Fruit fly (Drosophila melanogaster) whole organism, prepupa: ENCODE measurements around the gene brv2.
A peak's percentile ranks its signal among the peaks of the same experiment; 100 is the strongest.

ENCODE experiments used
- CG10631 ChIP-seq: fragments of 200-800 bp; sonication (Bioruptor generic); optimal IDR thresholded peaks from 2 replicates; lab custom pipeline; 2016; ENCODE audit warnings: missing biosample characterization, missing genetic modification characterization
- CG11294 ChIP-seq: fragments of 200-800 bp; sonication (Bioruptor generic); IDR thresholded peaks from 2 replicates; pipeline ENCODE4 v1.3.6; 2022; ENCODE audit warnings: missing biosample characterization, missing genetic modification characterization
- CG11762 ChIP-seq: fragments of 200-800 bp; sonication (Bioruptor generic); optimal IDR thresholded peaks from 3 replicates; lab custom pipeline; 2016; ENCODE audit warnings: missing biosample characterization, missing genetic modification characterization; ENCODE audit not compliant: insufficient read depth
- CG15336 ChIP-seq: fragments of 200-800 bp; sonication (Bioruptor generic); IDR thresholded peaks from 2 replicates; pipeline ENCODE4 v1.3.6; 2022; ENCODE audit warnings: missing biosample characterization, missing genetic modification characterization
- CG3032 ChIP-seq: fragments of 200-800 bp; optimal IDR thresholded peaks from 2 replicates; lab custom pipeline; 2019; ENCODE audit warnings: missing biosample characterization, mild to moderate bottlenecking, missing genetic modification characterization, moderate library complexity
- CG31627 ChIP-seq: fragments of 200-800 bp; sonication (Bioruptor generic); optimal IDR thresholded peaks from 3 replicates; lab custom pipeline; 2016; ENCODE audit warnings: missing biosample characterization, missing genetic modification characterization
- CG32006 ChIP-seq: fragments of 200-800 bp; sonication (Bioruptor generic); optimal IDR thresholded peaks from 3 replicates; lab custom pipeline; 2017; ENCODE audit warnings: missing biosample characterization, mild to moderate bottlenecking, missing genetic modification characterization
- CG34406 ChIP-seq: fragments of 200-800 bp; sonication (Bioruptor generic); optimal IDR thresholded peaks from 3 replicates; lab custom pipeline; 2016; ENCODE audit warnings: missing biosample characterization, missing genetic modification characterization
- CG6163 ChIP-seq: fragments of 200-800 bp; sonication (Bioruptor generic); IDR thresholded peaks from 3 replicates; pipeline ENCODE4 v1.3.6; 2022; ENCODE audit warnings: missing biosample characterization, missing genetic modification characterization
- CG6792 ChIP-seq: fragments of 200-800 bp; sonication (Bioruptor generic); optimal IDR thresholded peaks from 3 replicates; lab custom pipeline; 2016; ENCODE audit warnings: missing biosample characterization, missing genetic modification characterization
- CG6854 ChIP-seq: fragments of 200-800 bp; sonication (Bioruptor generic); optimal IDR thresholded peaks from 2 replicates; lab custom pipeline; 2017; ENCODE audit warnings: missing biosample characterization, mild to moderate bottlenecking, missing genetic modification characterization
- CG7368 ChIP-seq: fragments of 200-800 bp; sonication (Bioruptor generic); optimal IDR thresholded peaks from 3 replicates; lab custom pipeline; 2016; ENCODE audit warnings: missing biosample characterization, missing genetic modification characterization
- CG9139 ChIP-seq: fragments of 200-800 bp; sonication (Bioruptor generic); optimal IDR thresholded peaks from 3 replicates; lab custom pipeline; 2017; ENCODE audit warnings: missing biosample characterization, mild to moderate bottlenecking, missing genetic modification characterization
- Eip75B ChIP-seq: fragments of 200-800 bp; sonication (Bioruptor generic); optimal IDR thresholded peaks from 3 replicates; lab custom pipeline; 2016; ENCODE audit warnings: missing biosample characterization, missing genetic modification characterization
- Eip78C ChIP-seq: fragments of 200-800 bp; sonication (Bioruptor generic); peaks from one replicate; lab custom pipeline; 2016; ENCODE audit warnings: missing biosample characterization, missing genetic modification characterization
- Eip93F ChIP-seq: fragments of 200-800 bp; sonication (Bioruptor generic); optimal IDR thresholded peaks from 2 replicates; lab custom pipeline; 2016; ENCODE audit warnings: missing biosample characterization, mild to moderate bottlenecking, missing genetic modification characterization
- Ets21C ChIP-seq: fragments of 200-800 bp; sonication (Bioruptor generic); optimal IDR thresholded peaks from 3 replicates; lab custom pipeline; 2016; ENCODE audit warnings: missing biosample characterization, missing genetic modification characterization
- Gug ChIP-seq: fragments of 200-800 bp; sonication (Bioruptor generic); IDR thresholded peaks from 2 replicates; pipeline ENCODE4 v1.3.6; 2022; ENCODE audit warnings: missing biosample characterization, missing genetic modification characterization
- Hr38 ChIP-seq: sonication (Bioruptor generic); optimal IDR thresholded peaks from 2 replicates; lab custom pipeline; 2016; ENCODE audit warnings: missing biosample characterization, missing genetic modification characterization
- Hr39 ChIP-seq: fragments of 200-800 bp; sonication (Bioruptor generic); optimal IDR thresholded peaks from 2 replicates; lab custom pipeline; 2016; ENCODE audit warnings: missing biosample characterization, missing genetic modification characterization
- Met ChIP-seq: fragments of 200-800 bp; sonication (Bioruptor generic); optimal IDR thresholded peaks from 3 replicates; lab custom pipeline; 2016; ENCODE audit warnings: missing biosample characterization, missing genetic modification characterization
- Sox102F ChIP-seq: fragments of 200-800 bp; sonication (Bioruptor generic); optimal IDR thresholded peaks from 2 replicates; lab custom pipeline; 2016; ENCODE audit warnings: missing biosample characterization, mild to moderate bottlenecking, missing genetic modification characterization
- Sox15 ChIP-seq: fragments of 200-800 bp; sonication (Bioruptor generic); optimal IDR thresholded peaks from 3 replicates; lab custom pipeline; 2016; ENCODE audit warnings: missing biosample characterization, missing genetic modification characterization
- achi ChIP-seq: fragments of 200-800 bp; sonication (Bioruptor generic); optimal IDR thresholded peaks from 3 replicates; lab custom pipeline; 2016; ENCODE audit warnings: missing biosample characterization, missing genetic modification characterization
- acj6 ChIP-seq: fragments of 200-800 bp; sonication (Bioruptor generic); optimal IDR thresholded peaks from 3 replicates; lab custom pipeline; 2016; ENCODE audit warnings: missing biosample characterization, missing genetic modification characterization
- cyc ChIP-seq: fragments of 200-800 bp; sonication (Bioruptor generic); optimal IDR thresholded peaks from 3 replicates; lab custom pipeline; 2016; ENCODE audit warnings: missing biosample characterization, missing genetic modification characterization
- dac ChIP-seq: fragments of 200-800 bp; sonication (Bioruptor generic); optimal IDR thresholded peaks from 2 replicates; lab custom pipeline; 2017; ENCODE audit warnings: missing biosample characterization, mild to moderate bottlenecking, missing genetic modification characterization
- fkh ChIP-seq: fragments of 200-800 bp; sonication (Bioruptor generic); optimal IDR thresholded peaks from 3 replicates; lab custom pipeline; 2017; ENCODE audit warnings: missing biosample characterization, mild to moderate bottlenecking, missing genetic modification characterization, moderate library complexity
- lz ChIP-seq: fragments of 200-800 bp; sonication (Bioruptor generic); optimal IDR thresholded peaks from 3 replicates; lab custom pipeline; 2016; ENCODE audit warnings: missing biosample characterization, missing genetic modification characterization
- net ChIP-seq: fragments of 200-800 bp; sonication (Bioruptor generic); optimal IDR thresholded peaks from 3 replicates; lab custom pipeline; 2016; ENCODE audit warnings: missing biosample characterization, missing genetic modification characterization
- pdm3 ChIP-seq: fragments of 200-800 bp; sonication (Bioruptor generic); optimal IDR thresholded peaks from 3 replicates; lab custom pipeline; 2016; ENCODE audit warnings: missing biosample characterization, missing genetic modification characterization
- spab ChIP-seq: fragments of 200-800 bp; sonication (Bioruptor generic); optimal IDR thresholded peaks from 2 replicates; lab custom pipeline; 2017; ENCODE audit warnings: missing biosample characterization, mild to moderate bottlenecking, missing genetic modification characterization, missing genetic modification reagents
- ss ChIP-seq, 2 experiments: fragments of 200-800 bp; sonication (Bioruptor generic); optimal IDR thresholded peaks; 2 replicates in 1 of 2; 3 replicates in 1 of 2; lab custom pipeline; 2017 to 2018; ENCODE audit warnings: mild to moderate bottlenecking in 2 of 2, missing biosample characterization in 2 of 2, missing genetic modification characterization in 2 of 2, moderate library complexity in 1 of 2
- svp ChIP-seq: fragments of 200-800 bp; sonication (Bioruptor generic); peaks from one replicate; lab custom pipeline; 2016; ENCODE audit warnings: missing biosample characterization, missing genetic modification characterization

brv2 gene

dm6 chr3L:17339122-17339521 is 5.4 kb downstream of the brv2 start, which contains the start of gene CG6479:
Gene CG6479 (minus strand): TSS chr3L:17339262.
- TF ChIP-seq Met (no peak), CG3032 (tag; lab: Kevin White, UChicago) (no peak), pdm3 (no peak), Eip78C (GFP tag; lab: Kevin White, UChicago) (no peak), CG7368 (GFP tag; lab: Kevin White, UChicago) (no peak), svp (GFP tag; lab: Kevin White, UChicago) (peak; percentile 80), achi (GFP tag; lab: Kevin White, UChicago) (no peak), Eip75B (GFP tag; lab: Kevin White, UChicago) (no peak)

- TF ChIP-seq Eip93F (GFP tag; lab: Kevin White, UChicago) (no peak), Eip78C (GFP tag; lab: Kevin White, UChicago) (no peak), CG9139 (GFP tag; lab: Kevin White, UChicago) (no peak), CG15336 (GFP tag; lab: Robert Waterston, UW) (no peak), Sox15 (GFP tag; lab: Kevin White, UChicago) (no peak), acj6 (no peak), CG3032 (tag; lab: Kevin White, UChicago) (no peak), dac (GFP tag; lab: Kevin White, UChicago) (no peak)
Measured at dm6 chr3L:17329069-17329468, 15.4 kb downstream of the brv2 start, which contains the start of gene Or74a. Gene Or74a (minus strand): TSS chr3L:17329169.

dm6 chr3L:17325418-17325817 is 19.1 kb downstream of the brv2 start, which contains the start of gene CG13725:
Gene CG13725 (minus strand): TSS chr3L:17325518.
- TF ChIP-seq Ets21C (no peak), CG3032 (tag; lab: Kevin White, UChicago) (no peak), Gug (GFP tag; lab: Robert Waterston, UW) (no peak), Hr39 (no peak), pdm3 (no peak), CG11294 (GFP tag; lab: Robert Waterston, UW) (no peak), CG31627 (GFP tag; lab: Kevin White, UChicago) (no peak)

dm6 chr3L:17322541-17322940 is 22.0 kb downstream of the brv2 start, which contains the start of gene CG13724:
Gene CG13724 (plus strand): TSS chr3L:17322841.
- TF ChIP-seq fkh (GFP tag; lab: Kevin White, UChicago) (no peak), net (GFP tag; lab: Kevin White, UChicago) (no peak), svp (GFP tag; lab: Kevin White, UChicago) (peak; percentile 13), CG6792 (GFP tag; lab: Kevin White, UChicago) (no peak), Ets21C (no peak)

- TF ChIP-seq CG11294 (GFP tag; lab: Robert Waterston, UW): no peak
- TF ChIP-seq Eip75B (GFP tag; lab: Kevin White, UChicago): no peak
- TF ChIP-seq cyc (GFP tag; lab: Kevin White, UChicago): no peak
- TF ChIP-seq ss (GFP tag; optimal IDR thresholded peaks at IDR 0.05; lab: Kevin White, UChicago): no peak
- TF ChIP-seq CG32006 (GFP tag; lab: Kevin White, UChicago): no peak
Measured at dm6 chr3L:17320711-17321110, 23.8 kb downstream of the brv2 start, which contains the start of gene ND-24L. Gene ND-24L (minus strand): TSS chr3L:17320811.

- TF ChIP-seq CG10631 (GFP tag; lab: Kevin White, UChicago) (no peak), Sox15 (GFP tag; lab: Kevin White, UChicago) (no peak), Gug (GFP tag; lab: Robert Waterston, UW) (no peak), CG3032 (tag; lab: Kevin White, UChicago) (no peak), CG6854 (GFP tag; lab: Kevin White, UChicago) (no peak), Sox102F (GFP tag; lab: Kevin White, UChicago) (no peak), CG11762 (no peak), Eip78C (GFP tag; lab: Kevin White, UChicago) (no peak), Hr38 (GFP tag; lab: Kevin White, UChicago) (no peak), CG6163 (GFP tag; lab: Robert Waterston, UW) (no peak), CG7368 (GFP tag; lab: Kevin White, UChicago) (no peak), lz (GFP tag; lab: Kevin White, UChicago) (no peak), CG15336 (GFP tag; lab: Robert Waterston, UW) (no peak), Hr39 (no peak), CG34406 (GFP tag; lab: Kevin White, UChicago) (no peak), spab (GFP tag; lab: Kevin White, UChicago) (no peak), CG32006 (GFP tag; lab: Kevin White, UChicago) (no peak)
Measured at dm6 chr3L:17316220-17316619, 28.3 kb downstream of the brv2 start.
